Worm (Caenorhabditis elegans) whole organism, L4 larva: ENCODE measurements around the gene fbxb-74.
A peak's percentile ranks its signal among the peaks of the same experiment; 100 is the strongest.

ENCODE experiments used
- F26F4.8 ChIP-seq: fragments of 200-800 bp; sonication (Bioruptor generic); conservative IDR thresholded peaks from 2 replicates; pipeline ENCODE4 v1.3.6; 2022; ENCODE audit warnings: missing genetic modification characterization, missing compliant biosample characterization
- F44E2.7 ChIP-seq: fragments of 200-800 bp; sonication (Bioruptor generic); IDR thresholded peaks from 2 replicates; pipeline ENCODE4 v2.1.2; 2022; ENCODE audit warnings: missing genetic modification characterization, missing compliant biosample characterization
- T26A8.4 ChIP-seq: fragments of 200-800 bp; sonication (Bioruptor generic); IDR thresholded peaks from 2 replicates; pipeline ENCODE4 v1.3.6; 2022; ENCODE audit warnings: missing genetic modification characterization, missing compliant biosample characterization
- Y48G9A.11 ChIP-seq: fragments of 200-800 bp; sonication (Bioruptor generic); IDR thresholded peaks from 2 replicates; pipeline ENCODE4 v1.3.6; 2022; ENCODE audit warnings: missing genetic modification reagents, missing genetic modification characterization, missing compliant biosample characterization
- aha-1 ChIP-seq: fragments of 150-350 bp; peaks from one replicate; lab custom pipeline; 2014; ENCODE audit warnings: missing biosample characterization, missing genetic modification characterization
- aly-2 ChIP-seq: sonication (generic microtip); optimal IDR thresholded peaks from 2 replicates; lab custom pipeline; 2018; ENCODE audit warnings: missing biosample characterization, missing genetic modification characterization
- ama-1 ChIP-seq: fragments of 150-350 bp; optimal IDR thresholded peaks from 2 replicates; lab custom pipeline; 2014; ENCODE audit warnings: inconsistent platforms, mixed read lengths
- attf-4 ChIP-seq: sonication (generic microtip); optimal IDR thresholded peaks from 3 replicates; lab custom pipeline; 2017; ENCODE audit warnings: missing biosample characterization, missing genetic modification characterization
- ceh-62 ChIP-seq: sonication (generic microtip); optimal IDR thresholded peaks from 2 replicates; lab custom pipeline; 2017; ENCODE audit warnings: missing biosample characterization, missing genetic modification characterization
- ceh-82 ChIP-seq: sonication (generic microtip); optimal IDR thresholded peaks from 2 replicates; lab custom pipeline; 2017; ENCODE audit warnings: missing biosample characterization, missing genetic modification characterization
- ctbp-1 ChIP-seq: fragments of 200-800 bp; sonication (Bioruptor generic); IDR thresholded peaks from 2 replicates; pipeline ENCODE4 v1.3.6; 2022; ENCODE audit warnings: missing genetic modification reagents, missing genetic modification characterization, missing compliant biosample characterization
- daf-16 ChIP-seq, 3 experiments: sonication (generic microtip); optimal IDR thresholded peaks; 2 replicates each; lab custom pipeline; 2016 to 2017; ENCODE audit warnings: missing genetic modification characterization in 3 of 3, missing genetic modification reagents in 3 of 3, mild to moderate bottlenecking in 2 of 3, missing compliant biosample characterization in 2 of 3, missing biosample characterization in 1 of 3, moderate library complexity in 1 of 3
- dmd-6 ChIP-seq: fragments of 200-800 bp; sonication (Bioruptor generic); IDR thresholded peaks from 2 replicates; pipeline ENCODE4 v1.3.6; 2022; ENCODE audit warnings: missing genetic modification reagents, missing genetic modification characterization, missing compliant biosample characterization
- dmd-9 ChIP-seq: fragments of 200-800 bp; sonication (Bioruptor generic); IDR thresholded peaks from 2 replicates; pipeline ENCODE4 v1.3.6; 2022; ENCODE audit warnings: missing genetic modification reagents, missing genetic modification characterization, missing compliant biosample characterization
- duxl-1 ChIP-seq: sonication (generic microtip); optimal IDR thresholded peaks from 2 replicates; lab custom pipeline; 2016; ENCODE audit warnings: mild to moderate bottlenecking, missing genetic modification characterization, moderate library complexity, missing compliant biosample characterization; ENCODE audit not compliant: poor library complexity
- egl-43 ChIP-seq: fragments of 200-800 bp; sonication (Bioruptor generic); IDR thresholded peaks from 2 replicates; pipeline ENCODE4 v1.3.6; 2022; ENCODE audit warnings: missing genetic modification reagents, missing genetic modification characterization, missing compliant biosample characterization
- fkh-10 ChIP-seq: fragments of 150-350 bp; optimal IDR thresholded peaks from 2 replicates; lab custom pipeline; 2014; ENCODE audit warnings: missing biosample characterization, missing genetic modification reagents, missing genetic modification characterization
- hif-1 ChIP-seq, 2 experiments: sonication (generic microtip); optimal IDR thresholded peaks; 2 replicates each; lab custom pipeline; 2016 to 2017; ENCODE audit warnings: missing compliant biosample characterization in 2 of 2, missing genetic modification characterization in 2 of 2, missing genetic modification reagents in 2 of 2, missing genotype in 2 of 2, mild to moderate bottlenecking in 1 of 2
- hlh-11 ChIP-seq: fragments of 200-800 bp; sonication (Bioruptor generic); optimal IDR thresholded peaks from 2 replicates; lab custom pipeline; 2018; ENCODE audit warnings: mild to moderate bottlenecking, missing genetic modification characterization, missing compliant biosample characterization
- hmg-1.1 ChIP-seq: fragments of 200-800 bp; sonication (Bioruptor generic); IDR thresholded peaks from 2 replicates; pipeline ENCODE4 v1.3.6; 2022; ENCODE audit warnings: missing genetic modification reagents, missing genetic modification characterization, missing compliant biosample characterization
- lim-7 ChIP-seq: fragments of 200-800 bp; sonication (Bioruptor generic); IDR thresholded peaks from 2 replicates; pipeline ENCODE4 v1.3.6; 2022; ENCODE audit warnings: missing genetic modification characterization, missing compliant biosample characterization
- lin-15B ChIP-seq: fragments of 150-350 bp; sonication (generic microtip); optimal IDR thresholded peaks from 3 replicates; lab custom pipeline; 2014; ENCODE audit warnings: missing biosample characterization, missing genetic modification characterization
- lir-3 ChIP-seq: sonication (generic microtip); optimal IDR thresholded peaks from 2 replicates; lab custom pipeline; 2016; ENCODE audit warnings: mild to moderate bottlenecking, missing genetic modification characterization, missing compliant biosample characterization
- madf-9 ChIP-seq: fragments of 200-800 bp; sonication (Bioruptor generic); conservative IDR thresholded peaks from 2 replicates; pipeline ENCODE4 v1.3.6; 2022; ENCODE audit warnings: missing genetic modification reagents, missing genetic modification characterization, missing compliant biosample characterization
- mdl-1 ChIP-seq, 2 experiments: fragments of 150-350 bp in 1 of 2; sonication (generic microtip) in 1 of 2; optimal IDR thresholded peaks; 2 replicates each; lab custom pipeline; 2014 to 2017; ENCODE audit warnings: missing biosample characterization in 2 of 2, missing genetic modification characterization in 2 of 2
- mdt-29 ChIP-seq: fragments of 200-800 bp; sonication (Bioruptor generic); IDR thresholded peaks from 2 replicates; pipeline ENCODE4 v1.3.6; 2022; ENCODE audit warnings: missing genetic modification reagents, missing genetic modification characterization, missing compliant biosample characterization
- mep-1 ChIP-seq: fragments of 150-350 bp; sonication (generic microtip); optimal IDR thresholded peaks from 3 replicates; lab custom pipeline; 2014; ENCODE audit warnings: missing biosample characterization, missing genetic modification characterization
- mxl-3 ChIP-seq: fragments of 200-800 bp; sonication (Bioruptor generic); optimal IDR thresholded peaks from 2 replicates; lab custom pipeline; 2018; ENCODE audit warnings: mild to moderate bottlenecking, missing genetic modification characterization, missing compliant biosample characterization
- nhr-102 ChIP-seq: sonication (generic microtip); optimal IDR thresholded peaks from 2 replicates; lab custom pipeline; 2016; ENCODE audit warnings: mild to moderate bottlenecking, missing genetic modification characterization, moderate library complexity, missing compliant biosample characterization
- nhr-11 ChIP-seq: fragments of 150-350 bp; optimal IDR thresholded peaks from 2 replicates; lab custom pipeline; 2014; ENCODE audit warnings: missing biosample characterization, missing genetic modification characterization
- nhr-25 ChIP-seq: sonication (generic microtip); optimal IDR thresholded peaks from 2 replicates; lab custom pipeline; 2017; ENCODE audit warnings: missing genetic modification characterization, mild to moderate bottlenecking, missing compliant biosample characterization, antibody characterized with exemption, moderate library complexity, borderline replicate concordance; ENCODE audit not compliant: insufficient read depth
- nhr-28 ChIP-seq: fragments of 150-350 bp; optimal IDR thresholded peaks from 2 replicates; lab custom pipeline; 2014; ENCODE audit warnings: missing biosample characterization, missing genetic modification characterization
- nhr-48 ChIP-seq: sonication (generic microtip); optimal IDR thresholded peaks from 2 replicates; lab custom pipeline; 2016; ENCODE audit warnings: mild to moderate bottlenecking, missing genetic modification characterization, missing compliant biosample characterization
- nhr-6 ChIP-seq: fragments of 150-350 bp; optimal IDR thresholded peaks from 2 replicates; lab custom pipeline; 2014; ENCODE audit warnings: missing biosample characterization, missing genetic modification characterization
- pha-4 ChIP-seq, 2 experiments: fragments of 150-350 bp in 1 of 2; fragments of 200-800 bp in 1 of 2; sonication (Bioruptor generic) in 1 of 2; IDR thresholded peaks in 1 of 2; optimal IDR thresholded peaks in 1 of 2; 2 replicates each; pipeline versions ENCODE4 v1.3.6 to Lab custom; 2014 to 2022; ENCODE audit warnings: missing genetic modification characterization in 2 of 2, missing genetic modification reagents in 2 of 2, missing biosample characterization in 1 of 2, missing compliant biosample characterization in 1 of 2
- php-3 ChIP-seq: fragments of 200-800 bp; sonication (Bioruptor generic); IDR thresholded peaks from 2 replicates; pipeline ENCODE4 v1.3.6; 2022; ENCODE audit warnings: missing genetic modification reagents, missing genetic modification characterization, missing compliant biosample characterization
- sdz-12 ChIP-seq: fragments of 200-800 bp; sonication (Bioruptor generic); optimal IDR thresholded peaks from 2 replicates; lab custom pipeline; 2018; ENCODE audit warnings: mild to moderate bottlenecking, missing genetic modification characterization, missing compliant biosample characterization
- set-16 ChIP-seq: fragments of 200-800 bp; sonication (Bioruptor generic); IDR thresholded peaks from 2 replicates; pipeline ENCODE4 v1.3.6; 2022; ENCODE audit warnings: missing genetic modification reagents, missing genetic modification characterization, missing compliant biosample characterization
- skn-1 ChIP-seq: fragments of 150-350 bp; optimal IDR thresholded peaks from 2 replicates; lab custom pipeline; 2014; ENCODE audit warnings: missing biosample characterization, missing genetic modification characterization
- snpc-1.2 ChIP-seq: fragments of 200-800 bp; sonication (Bioruptor generic); IDR thresholded peaks from 2 replicates; pipeline ENCODE4 v1.3.6; 2022; ENCODE audit warnings: missing genetic modification reagents, missing genetic modification characterization, missing compliant biosample characterization
- snpc-4 ChIP-seq: fragments of 150-350 bp; optimal IDR thresholded peaks from 2 replicates; lab custom pipeline; 2014; ENCODE audit warnings: missing biosample characterization, missing genetic modification characterization
- unc-39 ChIP-seq: sonication (generic microtip); optimal IDR thresholded peaks from 2 replicates; lab custom pipeline; 2017; ENCODE audit warnings: missing biosample characterization, missing genetic modification characterization
- zfp-2 ChIP-seq: sonication (generic microtip); optimal IDR thresholded peaks from 2 replicates; lab custom pipeline; 2016; ENCODE audit warnings: mild to moderate bottlenecking, missing genetic modification characterization, missing compliant biosample characterization
- zfp-3 ChIP-seq: fragments of 200-800 bp; sonication (Bioruptor generic); conservative IDR thresholded peaks from 2 replicates; pipeline ENCODE4 v1.3.6; 2022; ENCODE audit warnings: missing genetic modification reagents, missing genetic modification characterization, missing compliant biosample characterization
- zip-11 ChIP-seq: fragments of 200-800 bp; sonication (Bioruptor generic); IDR thresholded peaks from 2 replicates; pipeline ENCODE4 v1.3.6; 2022; ENCODE audit warnings: missing genetic modification characterization, missing compliant biosample characterization
- zip-2 ChIP-seq: fragments of 150-350 bp; optimal IDR thresholded peaks from 2 replicates; lab custom pipeline; 2014; ENCODE audit warnings: missing biosample characterization, missing genetic modification characterization

fbxb-74 gene

ce11 chrIV:4473767-4474166, 34.7 kb upstream of the fbxb-74 start:
- peak; percentile 65 for TF ChIP-seq set-16 (GFP tag; lab: Robert Waterston, UW)
- peak; percentile 58 for TF ChIP-seq hlh-11
- no peak for TF ChIP-seq zfp-2
- no peak for TF ChIP-seq zfp-3 (GFP tag; lab: Robert Waterston, UW)
- peak; percentile 45 for TF ChIP-seq sdz-12 (GFP tag; lab: Kevin White, UChicago)
- TF ChIP-seq mdl-1 (tag; optimal IDR thresholded peaks at IDR 0.05; lab: Kevin White, UChicago): no peak
- TF ChIP-seq mxl-3 (GFP tag; lab: Kevin White, UChicago): peak; percentile 24
- TF ChIP-seq hif-1 (tag; optimal IDR thresholded peaks at IDR 0.05; lab: Kevin White, UChicago): peak in 1 of 2 experiments; percentile 16
- 0 out of 2 replicates have a peak, but pooled peaks have one; percentile 32 for TF ChIP-seq ctbp-1 (GFP tag; lab: Robert Waterston, UW)
- TF ChIP-seq duxl-1 (tag; lab: Kevin White, UChicago): no peak
- 0 out of 2 replicates have a peak, but pooled peaks have one; percentile 13 for TF ChIP-seq hmg-1.1 (GFP tag; lab: Robert Waterston, UW)
- TF ChIP-seq madf-9 (GFP tag; lab: Robert Waterston, UW): 0 out of 2 replicates have a peak, but pooled peaks have one; percentile 25
- TF ChIP-seq skn-1 (tag; lab: Kevin White, UChicago): no peak
- TF ChIP-seq snpc-1.2 (GFP tag; lab: Robert Waterston, UW): no peak
- no peak for TF ChIP-seq lin-15B (tag; lab: Kevin White, UChicago)
- TF ChIP-seq Y48G9A.11 (GFP tag; lab: Robert Waterston, UW): 0 out of 2 replicates have a peak, but pooled peaks have one; percentile 5
- TF ChIP-seq lim-7 (GFP tag; lab: Robert Waterston, UW): 0 out of 2 replicates have a peak, but pooled peaks have one; percentile 27
- TF ChIP-seq egl-43 (GFP tag; lab: Robert Waterston, UW): 0 out of 2 replicates have a peak, but pooled peaks have one; percentile 41
- no peak for TF ChIP-seq snpc-4 (tag; lab: Kevin White, UChicago)
- peak; percentile 9; the same call in 1 of the 2 replicates for TF ChIP-seq pha-4 (GFP tag; IDR thresholded peaks at IDR 0.05; lab: Robert Waterston, UW)
- no peak for TF ChIP-seq pha-4 (tag; optimal IDR thresholded peaks at IDR 0.05; lab: Kevin White, UChicago)
- no peak for TF ChIP-seq daf-16 (GFP tag; optimal IDR thresholded peaks at IDR 0.05; lab: Kevin White, UChicago)
- no peak for TF ChIP-seq daf-16 (tag; optimal IDR thresholded peaks at IDR 0.05; lab: Kevin White, UChicago)
- no peak for TF ChIP-seq fkh-10 (GFP tag; lab: Kevin White, UChicago)
- peak; percentile 28; the same call in 1 of the 2 replicates for TF ChIP-seq mdt-29 (GFP tag; lab: Robert Waterston, UW)
- TF ChIP-seq aly-2 (tag; lab: Kevin White, UChicago): no peak
- TF ChIP-seq zip-2: no peak
- no peak for TF ChIP-seq ceh-62 (tag; lab: Kevin White, UChicago)
- TF ChIP-seq ama-1: no peak
- TF ChIP-seq ceh-82: no peak
- no peak for TF ChIP-seq zip-11
- TF ChIP-seq T26A8.4 (GFP tag; lab: Robert Waterston, UW): peak; percentile 36; the same call in 1 of the 2 replicates

ce11 chrIV:4472418-4473173, 33.5 kb upstream of the fbxb-74 start:
- TF ChIP-seq nhr-48 (tag; lab: Kevin White, UChicago) (peak; percentile 65), dmd-6 (GFP tag; lab: Robert Waterston, UW) (peak; percentile 38), nhr-102 (tag; lab: Kevin White, UChicago) (no peak), skn-1 (tag; lab: Kevin White, UChicago) (no peak), mep-1 (peak; percentile 44), nhr-11 (peak; percentile 17), snpc-1.2 (GFP tag; lab: Robert Waterston, UW) (no peak), nhr-6 (tag; lab: Kevin White, UChicago) (no peak), F44E2.7 (GFP tag; lab: Robert Waterston, UW) (no peak), nhr-28 (tag; lab: Kevin White, UChicago) (peak; percentile 69), aha-1 (tag; lab: Kevin White, UChicago) (peak; percentile 97), mdl-1 (tag; optimal IDR thresholded peaks at IDR 0.05; lab: Kevin White, UChicago) (peak in 1 of 2 experiments; percentile 76), daf-16 (GFP tag; optimal IDR thresholded peaks at IDR 0.05; lab: Kevin White, UChicago) (no peak), daf-16 (tag; optimal IDR thresholded peaks at IDR 0.05; lab: Kevin White, UChicago) (peak; percentile 61), T26A8.4 (GFP tag; lab: Robert Waterston, UW) (peak; percentile 10; the same call in 1 of the 2 replicates), attf-4 (tag; lab: Kevin White, UChicago) (no peak), fkh-10 (GFP tag; lab: Kevin White, UChicago) (no peak), F26F4.8 (GFP tag; lab: Robert Waterston, UW) (no peak), php-3 (GFP tag; lab: Robert Waterston, UW) (no peak; the same call in 1 of the 2 replicates), unc-39 (tag; lab: Kevin White, UChicago) (no peak), nhr-25 (tag; lab: Kevin White, UChicago) (peak; percentile 23), duxl-1 (tag; lab: Kevin White, UChicago) (no peak), lin-15B (tag; lab: Kevin White, UChicago) (no peak), lir-3 (tag; lab: Kevin White, UChicago) (no peak), dmd-9 (GFP tag; lab: Robert Waterston, UW) (peak; percentile 60; the same call in 1 of the 2 replicates)
